Fruit fly (Drosophila melanogaster) whole organism, embryonic: Measurements from ENCODE around the gene CG34461.

Source experiments
- CG16813 ChIP-seq: fragments of 200-800 bp; sonication (Bioruptor generic); IDR thresholded peaks from 3 replicates; pipeline ENCODE4 v1.3.6; 2022; ENCODE audit warnings: missing biosample characterization, missing genetic modification characterization; ENCODE audit not compliant: partially characterized antibody
- CG17361 ChIP-seq: fragments of 200-800 bp; sonication (Bioruptor generic); IDR thresholded peaks from 3 replicates; pipeline ENCODE4 v1.3.6; 2022; ENCODE audit warnings: missing biosample characterization, missing genetic modification characterization
- CG31388 ChIP-seq: fragments of 200-800 bp; sonication (Bioruptor generic); optimal IDR thresholded peaks from 2 replicates; lab custom pipeline; 2016; ENCODE audit warnings: missing biosample characterization, missing genetic modification characterization
- CG5180 ChIP-seq: fragments of 200-800 bp; sonication (Bioruptor generic); optimal IDR thresholded peaks from 3 replicates; lab custom pipeline; 2017; ENCODE audit warnings: missing biosample characterization, missing genetic modification characterization, mild to moderate bottlenecking, moderate library complexity, missing genetic modification reagents
- CG6175 ChIP-seq: fragments of 200-800 bp; sonication (Bioruptor generic); IDR thresholded peaks from 3 replicates; pipeline ENCODE4 v1.3.6; 2022; ENCODE audit warnings: missing biosample characterization, missing genetic modification characterization
- CkIIα-i1 ChIP-seq: fragments of 200-800 bp; sonication (Bioruptor generic); IDR thresholded peaks from 2 replicates; pipeline ENCODE4 v1.3.6; 2022; ENCODE audit warnings: missing biosample characterization, missing genetic modification characterization
- abd-A ChIP-seq: fragments of 200-800 bp; sonication (Bioruptor generic); optimal IDR thresholded peaks from 3 replicates; lab custom pipeline; 2019; ENCODE audit warnings: missing biosample characterization, mild to moderate bottlenecking, missing genetic modification characterization, moderate library complexity
- her ChIP-seq: fragments of 200-800 bp; sonication (Bioruptor generic); optimal IDR thresholded peaks from 2 replicates; lab custom pipeline; 2016; ENCODE audit warnings: missing biosample characterization, missing genetic modification characterization
- peb ChIP-seq: fragments of 200-800 bp; sonication (Bioruptor generic); IDR thresholded peaks from 2 replicates; pipeline ENCODE4 v1.3.6; 2022; ENCODE audit warnings: missing biosample characterization, missing genetic modification characterization
- vfl ChIP-seq: fragments of 200-800 bp; sonication (Bioruptor generic); optimal IDR thresholded peaks from 2 replicates; lab custom pipeline; 2016; ENCODE audit warnings: missing biosample characterization, missing genetic modification characterization

- TF ChIP-seq CG5180 = no peak
- TF ChIP-seq abd-A = no peak
- no peak for TF ChIP-seq her (GFP tag; lab: Kevin White, UChicago)
- no peak for TF ChIP-seq CG31388 (GFP tag; lab: Kevin White, UChicago)
- no peak for TF ChIP-seq vfl (GFP tag; lab: Kevin White, UChicago)
- TF ChIP-seq CkIIα-i1 (GFP tag; lab: Robert Waterston, UW) = no peak
- no peak for TF ChIP-seq peb (GFP tag; lab: Robert Waterston, UW)
- TF ChIP-seq CG6175 (GFP tag; lab: Robert Waterston, UW) = no peak
- no peak for TF ChIP-seq CG16813 (GFP tag; lab: Robert Waterston, UW)
- no peak for TF ChIP-seq CG17361
Measured at dm6 chr3L:8345182-8345581, 19.5 kb downstream of the CG34461 start.
